Fruit fly (Drosophila melanogaster): ENCODE measurements around the gene spri.

The spri gene

dm6 chrX:10515323-10515853 lies 69.8 kb downstream of the spri start (continued):
- TF ChIP-seq CG31224 (GFP tag; IDR thresholded peaks at IDR 0.05) (peak; percentile 23; the same call in 1 of the 2 replicates), CG12155 (GFP tag; optimal IDR thresholded peaks at IDR 0.05) (peak; percentile 26), dmrt11E (tag; optimal IDR thresholded peaks at IDR 0.05) (peak; percentile 76), CG5953 (GFP tag; IDR thresholded peaks at IDR 0.05) (no peak), Dp (GFP tag; optimal IDR thresholded peaks at IDR 0.05) (no peak), CG4282 (GFP tag; optimal IDR thresholded peaks at IDR 0.05) (no peak), Trl (optimal IDR thresholded peaks at IDR 0.05) (no peak), Trl (GFP tag; optimal IDR thresholded peaks at IDR 0.05) (peak; percentile 58), CG13296 (GFP tag; optimal IDR thresholded peaks at IDR 0.05) (no peak), sob (GFP tag; IDR thresholded peaks at IDR 0.05) (peak; percentile 34; the same call in 1 of the 2 replicates), usp (GFP tag; optimal IDR thresholded peaks at IDR 0.05) (no peak), gcm2 (GFP tag; optimal IDR thresholded peaks at IDR 0.05) (no peak), CG10147 (GFP tag; optimal IDR thresholded peaks at IDR 0.05) (no peak), CG11504 (tag; optimal IDR thresholded peaks at IDR 0.05) (peak; percentile 70), HmgZ (tag; optimal IDR thresholded peaks at IDR 0.05) (no peak), B-H2 (GFP tag; optimal IDR thresholded peaks at IDR 0.05) (no peak), ERR (GFP tag; optimal IDR thresholded peaks at IDR 0.05) (no peak), Rfx (GFP tag; IDR thresholded peaks at IDR 0.05) (no peak), sisA (GFP tag; IDR thresholded peaks at IDR 0.05) (peak; percentile 48), CG7963 (GFP tag; IDR thresholded peaks at IDR 0.05; ENCODE audit: partially characterized antibody) (no peak), CG1832 (GFP tag; optimal IDR thresholded peaks at IDR 0.05) (no peak), CG6791 (GFP tag; IDR thresholded peaks at IDR 0.05; ENCODE audit: partially characterized antibody) (no peak), CG6254 (GFP tag; optimal IDR thresholded peaks at IDR 0.05) (peak; percentile 39), chn (GFP tag; optimal IDR thresholded peaks at IDR 0.05) (peak; percentile 51), HLH4C (GFP tag; IDR thresholded peaks at IDR 0.05; ENCODE audit: partially characterized antibody) (no peak), CG11560 (tag; IDR thresholded peaks at IDR 0.05) (no peak), org-1 (GFP tag; optimal IDR thresholded peaks at IDR 0.05) (peak; percentile 36), CG4617 (GFP tag; optimal IDR thresholded peaks at IDR 0.05; ENCODE audit: borderline replicate concordance) (no peak), jumu (GFP tag; optimal IDR thresholded peaks at IDR 0.05) (peak; percentile 81), Ravus (GFP tag; IDR thresholded peaks at IDR 0.05) (no peak), Hmx (GFP tag; optimal IDR thresholded peaks at IDR 0.05) (no peak), CG13123 (GFP tag; optimal IDR thresholded peaks at IDR 0.05) (no peak), Sox102F (GFP tag; optimal IDR thresholded peaks at IDR 0.05) (peak; percentile 41), NfI (GFP tag; optimal IDR thresholded peaks at IDR 0.05) (no peak), zen (tag; optimal IDR thresholded peaks at IDR 0.05) (peak; percentile 96), insv (GFP tag; optimal IDR thresholded peaks at IDR 0.05) (no peak), cas (GFP tag; IDR thresholded peaks at IDR 0.05) (no peak), Ada2b (GFP tag; IDR thresholded peaks at IDR 0.05) (peak; percentile 33; the same call in 1 of the 2 replicates), Doc2 (GFP tag; IDR thresholded peaks at IDR 0.05) (no peak), ham (GFP tag; IDR thresholded peaks at IDR 0.05) (no peak), Opbp (GFP tag; IDR thresholded peaks at IDR 0.05; ENCODE audit: partially characterized antibody) (no peak), Usf (GFP tag; optimal IDR thresholded peaks at IDR 0.05) (peak; percentile 21), tap (tag; optimal IDR thresholded peaks at IDR 0.05) (peak; percentile 31), twi (tag; optimal IDR thresholded peaks at IDR 0.05) (peak; percentile 88), slbo (GFP tag; IDR thresholded peaks at IDR 0.05) (no peak), kah (GFP tag; optimal IDR thresholded peaks at IDR 0.05) (no peak), scrt (GFP tag; optimal IDR thresholded peaks at IDR 0.05) (no peak), CG4730 (GFP tag; IDR thresholded peaks at IDR 0.05) (0 out of 2 replicates have a peak, but pooled peaks have one; percentile 35), cwo (GFP tag; optimal IDR thresholded peaks at IDR 0.05) (peak; percentile 18), exex (tag; optimal IDR thresholded peaks at IDR 0.05) (no peak), kay (GFP tag; optimal IDR thresholded peaks at IDR 0.05) (no peak)

Measured in whole organism, embryonic.